Worm (Caenorhabditis elegans) whole organism, L4 larva: ENCODE data around the gene W03G11.3.

Source experiments
- F10B5.3 ChIP-seq: sonication (generic microtip); optimal IDR thresholded peaks from 2 replicates; lab custom pipeline; 2016; ENCODE audit warnings: mild to moderate bottlenecking, missing genetic modification characterization, missing compliant biosample characterization
- R02D3.7 ChIP-seq: fragments of 150-350 bp; sonication (generic microtip); optimal IDR thresholded peaks from 3 replicates; lab custom pipeline; 2014; ENCODE audit warnings: missing biosample characterization, missing genetic modification characterization
- T20F7.1 ChIP-seq: fragments of 200-800 bp; sonication (Bioruptor generic); optimal IDR thresholded peaks from 2 replicates; lab custom pipeline; 2018; ENCODE audit warnings: mild to moderate bottlenecking, missing genetic modification characterization, missing compliant biosample characterization
- Y75B8A.6 ChIP-seq: fragments of 200-800 bp; sonication (Bioruptor generic); IDR thresholded peaks from 2 replicates; pipeline ENCODE4 v1.3.6; 2022; ENCODE audit warnings: missing genetic modification reagents, missing genetic modification characterization, missing compliant biosample characterization
- ZK337.2 ChIP-seq: fragments of 200-800 bp; sonication (Bioruptor generic); IDR thresholded peaks from 2 replicates; pipeline ENCODE4 v1.3.6; 2022; ENCODE audit warnings: missing genetic modification reagents, missing genetic modification characterization, missing compliant biosample characterization
- aha-1 ChIP-seq: fragments of 150-350 bp; peaks from one replicate; lab custom pipeline; 2014; ENCODE audit warnings: missing biosample characterization, missing genetic modification characterization
- arid-1 ChIP-seq: fragments of 200-800 bp; sonication (Bioruptor generic); conservative IDR thresholded peaks from 2 replicates; pipeline ENCODE4 v1.3.6; 2022; ENCODE audit warnings: missing genetic modification reagents, missing genetic modification characterization, missing compliant biosample characterization
- ceh-20 ChIP-seq: fragments of 200-800 bp; sonication (Bioruptor generic); IDR thresholded peaks from 2 replicates; pipeline ENCODE4 v1.3.6; 2022; ENCODE audit warnings: missing genetic modification reagents, missing genetic modification characterization, missing compliant biosample characterization
- ceh-32 ChIP-seq: sonication (generic microtip); optimal IDR thresholded peaks from 2 replicates; lab custom pipeline; 2016; ENCODE audit warnings: mild to moderate bottlenecking, missing genetic modification characterization, missing compliant biosample characterization; ENCODE audit not compliant: poor library complexity
- ceh-62 ChIP-seq: sonication (generic microtip); optimal IDR thresholded peaks from 2 replicates; lab custom pipeline; 2017; ENCODE audit warnings: missing biosample characterization, missing genetic modification characterization
- cey-2 ChIP-seq: sonication (generic microtip); optimal IDR thresholded peaks from 3 replicates; lab custom pipeline; 2017; ENCODE audit warnings: missing genetic modification characterization, mild to moderate bottlenecking, missing compliant biosample characterization, antibody characterized with exemption, borderline replicate concordance; ENCODE audit not compliant: insufficient read depth
- ctbp-1 ChIP-seq: fragments of 200-800 bp; sonication (Bioruptor generic); IDR thresholded peaks from 2 replicates; pipeline ENCODE4 v1.3.6; 2022; ENCODE audit warnings: missing genetic modification reagents, missing genetic modification characterization, missing compliant biosample characterization
- daf-8 ChIP-seq: fragments of 200-800 bp; sonication (Bioruptor generic); IDR thresholded peaks from 2 replicates; pipeline ENCODE4 v1.3.6; 2022; ENCODE audit warnings: missing genetic modification characterization, missing compliant biosample characterization
- dpl-1 ChIP-seq: fragments of 150-350 bp; optimal IDR thresholded peaks from 2 replicates; lab custom pipeline; 2014; ENCODE audit warnings: missing biosample characterization, missing genetic modification reagents, missing genetic modification characterization
- duxl-1 ChIP-seq: sonication (generic microtip); optimal IDR thresholded peaks from 2 replicates; lab custom pipeline; 2016; ENCODE audit warnings: mild to moderate bottlenecking, missing genetic modification characterization, moderate library complexity, missing compliant biosample characterization; ENCODE audit not compliant: poor library complexity
- dve-1 ChIP-seq: sonication (generic microtip); optimal IDR thresholded peaks from 2 replicates; lab custom pipeline; 2017; ENCODE audit warnings: antibody characterized with exemption, mild to moderate bottlenecking, missing genetic modification characterization, missing compliant biosample characterization; ENCODE audit not compliant: insufficient read depth
- fkh-10 ChIP-seq: fragments of 150-350 bp; optimal IDR thresholded peaks from 2 replicates; lab custom pipeline; 2014; ENCODE audit warnings: missing biosample characterization, missing genetic modification reagents, missing genetic modification characterization
- fos-1 ChIP-seq: fragments of 150-350 bp; optimal IDR thresholded peaks from 2 replicates; lab custom pipeline; 2014; ENCODE audit warnings: missing biosample characterization, missing genetic modification characterization
- hlh-11 ChIP-seq: fragments of 200-800 bp; sonication (Bioruptor generic); optimal IDR thresholded peaks from 2 replicates; lab custom pipeline; 2018; ENCODE audit warnings: mild to moderate bottlenecking, missing genetic modification characterization, missing compliant biosample characterization
- hlh-30 ChIP-seq: sonication (generic microtip); optimal IDR thresholded peaks from 2 replicates; lab custom pipeline; 2017; ENCODE audit warnings: antibody characterized with exemption, mild to moderate bottlenecking, missing genetic modification characterization, missing compliant biosample characterization; ENCODE audit not compliant: insufficient read depth
- lim-7 ChIP-seq: fragments of 200-800 bp; sonication (Bioruptor generic); IDR thresholded peaks from 2 replicates; pipeline ENCODE4 v1.3.6; 2022; ENCODE audit warnings: missing genetic modification characterization, missing compliant biosample characterization
- lin-15B ChIP-seq: fragments of 150-350 bp; sonication (generic microtip); optimal IDR thresholded peaks from 3 replicates; lab custom pipeline; 2014; ENCODE audit warnings: missing biosample characterization, missing genetic modification characterization
- lin-39 ChIP-seq: fragments of 150-350 bp; optimal IDR thresholded peaks from 2 replicates; lab custom pipeline; 2014; ENCODE audit warnings: missing biosample characterization, missing genetic modification reagents, missing genetic modification characterization
- mdt-29 ChIP-seq: fragments of 200-800 bp; sonication (Bioruptor generic); IDR thresholded peaks from 2 replicates; pipeline ENCODE4 v1.3.6; 2022; ENCODE audit warnings: missing genetic modification reagents, missing genetic modification characterization, missing compliant biosample characterization
- mes-2 ChIP-seq: sonication (generic microtip); optimal IDR thresholded peaks from 2 replicates; lab custom pipeline; 2016; ENCODE audit warnings: missing genotype, mild to moderate bottlenecking, missing genetic modification characterization, missing compliant biosample characterization; ENCODE audit not compliant: poor library complexity, severe bottlenecking
- mxl-2 ChIP-seq: fragments of 200-800 bp; sonication (Bioruptor generic); conservative IDR thresholded peaks from 2 replicates; pipeline ENCODE4 v1.3.6; 2022; ENCODE audit warnings: missing genetic modification reagents, missing genetic modification characterization, missing compliant biosample characterization
- nhr-11 ChIP-seq: fragments of 150-350 bp; optimal IDR thresholded peaks from 2 replicates; lab custom pipeline; 2014; ENCODE audit warnings: missing biosample characterization, missing genetic modification characterization
- nhr-237 ChIP-seq: sonication (generic microtip); optimal IDR thresholded peaks from 2 replicates; lab custom pipeline; 2017; ENCODE audit warnings: missing biosample characterization, missing genetic modification characterization
- pha-4 ChIP-seq, 2 experiments: fragments of 150-350 bp in 1 of 2; fragments of 200-800 bp in 1 of 2; sonication (Bioruptor generic) in 1 of 2; IDR thresholded peaks in 1 of 2; optimal IDR thresholded peaks in 1 of 2; 2 replicates each; pipeline versions ENCODE4 v1.3.6 to Lab custom; 2014 to 2022; ENCODE audit warnings: missing genetic modification characterization in 2 of 2, missing genetic modification reagents in 2 of 2, missing biosample characterization in 1 of 2, missing compliant biosample characterization in 1 of 2
- sdz-12 ChIP-seq: fragments of 200-800 bp; sonication (Bioruptor generic); optimal IDR thresholded peaks from 2 replicates; lab custom pipeline; 2018; ENCODE audit warnings: mild to moderate bottlenecking, missing genetic modification characterization, missing compliant biosample characterization
- set-16 ChIP-seq: fragments of 200-800 bp; sonication (Bioruptor generic); IDR thresholded peaks from 2 replicates; pipeline ENCODE4 v1.3.6; 2022; ENCODE audit warnings: missing genetic modification reagents, missing genetic modification characterization, missing compliant biosample characterization
- spr-3 ChIP-seq: fragments of 200-800 bp; sonication (Bioruptor generic); optimal IDR thresholded peaks from 2 replicates; lab custom pipeline; 2018; ENCODE audit warnings: mild to moderate bottlenecking, missing genetic modification characterization, missing compliant biosample characterization
- tag-97 ChIP-seq: fragments of 200-800 bp; sonication (Bioruptor generic); IDR thresholded peaks from 2 replicates; pipeline ENCODE4 v1.3.6; 2022; ENCODE audit warnings: missing genetic modification characterization, missing compliant biosample characterization
- unc-62 ChIP-seq, 3 experiments: fragments of 150-350 bp in 1 of 3; sonication (generic microtip); optimal IDR thresholded peaks in 2 of 3; peaks in 1 of 3; 1 replicate in 1 of 3; 2 replicates in 2 of 3; lab custom pipeline; 2014 to 2017; ENCODE audit warnings: missing biosample characterization in 3 of 3, missing genetic modification characterization in 3 of 3, missing genetic modification reagents in 3 of 3, missing genotype in 1 of 3
- zag-1 ChIP-seq: fragments of 150-350 bp; optimal IDR thresholded peaks from 2 replicates; lab custom pipeline; 2014; ENCODE audit warnings: missing biosample characterization, missing genetic modification characterization
- zip-11 ChIP-seq: fragments of 200-800 bp; sonication (Bioruptor generic); IDR thresholded peaks from 2 replicates; pipeline ENCODE4 v1.3.6; 2022; ENCODE audit warnings: missing genetic modification characterization, missing compliant biosample characterization

W03G11.3 gene

ce11 chrX:12121285-12121684 is 17.7 kb upstream of the W03G11.3 start, which contains the start of gene lgc-17:
TSS of gene lgc-17 (plus strand) at chrX:12121585.
- TF ChIP-seq mxl-2 (no peak), ctbp-1 (GFP tag; lab: Robert Waterston, UW) (no peak), sdz-12 (GFP tag; lab: Kevin White, UChicago) (no peak), lim-7 (GFP tag; lab: Robert Waterston, UW) (no peak), lin-39 (tag; lab: Kevin White, UChicago) (no peak), ZK337.2 (GFP tag; lab: Robert Waterston, UW) (no peak), R02D3.7 (no peak), Y75B8A.6 (GFP tag; lab: Robert Waterston, UW) (no peak)
- TF ChIP-seq, all 104 proteins: peak for 0

ce11 chrX:12118340-12118739 is 14.7 kb upstream of the W03G11.3 start, which contains the start of gene lgc-16:
TSS of gene lgc-16 (plus strand) at chrX:12118640.
- TF ChIP-seq ceh-62 (tag; lab: Kevin White, UChicago): no peak
- no peak for TF ChIP-seq duxl-1 (tag; lab: Kevin White, UChicago)
- no peak for TF ChIP-seq daf-8 (GFP tag; lab: Robert Waterston, UW)
- TF ChIP-seq unc-62 (GFP tag; optimal IDR thresholded peaks at IDR 0.05 in 1 of 2; lab: Kevin White, UChicago): no peak
- no peak for TF ChIP-seq unc-62 (tag; optimal IDR thresholded peaks at IDR 0.05; lab: Kevin White, UChicago)
- no peak for TF ChIP-seq ceh-20
- no peak for TF ChIP-seq fos-1 (tag; lab: Kevin White, UChicago)
- TF ChIP-seq cey-2 (tag; lab: Kevin White, UChicago): no peak
- TF ChIP-seq, all 104 proteins: peak for 0

- TF ChIP-seq F10B5.3 (no peak), hlh-11 (tag; lab: Kevin White, UChicago) (no peak), ceh-32 (tag; lab: Kevin White, UChicago) (no peak), set-16 (GFP tag; lab: Robert Waterston, UW) (no peak), spr-3 (GFP tag; lab: Kevin White, UChicago) (no peak), mdt-29 (GFP tag; lab: Robert Waterston, UW) (no peak), fkh-10 (GFP tag; lab: Kevin White, UChicago) (no peak), arid-1 (GFP tag; lab: Robert Waterston, UW) (no peak), hlh-30 (tag; lab: Kevin White, UChicago) (no peak), tag-97 (no peak)
Measured at ce11 chrX:12114024-12114423, 10.4 kb upstream of the W03G11.3 start, which contains the start of gene lgc-15. TSS of gene lgc-15 (plus strand) at chrX:12114324.

- TF ChIP-seq ZK337.2 (GFP tag; lab: Robert Waterston, UW) (no peak), zag-1 (no peak), dve-1 (tag; lab: Kevin White, UChicago) (no peak), R02D3.7 (no peak), dpl-1 (GFP tag; lab: Kevin White, UChicago) (no peak), unc-62 (GFP tag; optimal IDR thresholded peaks at IDR 0.05 in 1 of 2; lab: Kevin White, UChicago) (no peak), unc-62 (tag; optimal IDR thresholded peaks at IDR 0.05; lab: Kevin White, UChicago) (no peak), nhr-11 (tag; lab: Kevin White, UChicago) (no peak), zip-11 (GFP tag; lab: Robert Waterston, UW) (no peak), fos-1 (tag; lab: Kevin White, UChicago) (no peak)
Measured at ce11 chrX:12111213-12111612, 7.6 kb upstream of the W03G11.3 start, which contains the start of gene lgc-14. TSS of gene lgc-14 (plus strand) at chrX:12111513.

- TF ChIP-seq T20F7.1 (GFP tag; lab: Kevin White, UChicago) (no peak), nhr-237 (tag; lab: Kevin White, UChicago) (no peak), lin-15B (no peak), lim-7 (GFP tag; lab: Robert Waterston, UW) (no peak), arid-1 (GFP tag; lab: Robert Waterston, UW) (no peak), ceh-20 (no peak), mes-2 (no peak), sdz-12 (GFP tag; lab: Kevin White, UChicago) (no peak), aha-1 (no peak), pha-4 (GFP tag; IDR thresholded peaks at IDR 0.05; lab: Robert Waterston, UW) (no peak), pha-4 (tag; optimal IDR thresholded peaks at IDR 0.05; lab: Kevin White, UChicago) (no peak)
- TF ChIP-seq, all 104 proteins: peak for 0
Measured at ce11 chrX:12108517-12109216, 5.1 kb upstream of the W03G11.3 start, which contains the start of the genes W03G11.2 and lgc-13. TSS of gene W03G11.2 (minus strand) at chrX:12108617. TSS of gene lgc-13 (plus strand) at chrX:12109166.
